Worm (Caenorhabditis elegans): ENCODE measurements around the gene ani-3.

The ani-3 gene

ce11 chrV:19722881-19723280 is 25.3 kb downstream of the ani-3 start (continued):
- no peak for TF ChIP-seq ceh-9 (tag; optimal IDR thresholded peaks at IDR 0.05)
- peak; percentile 47 for TF ChIP-seq Y22D7AL.16 (tag; optimal IDR thresholded peaks at IDR 0.05)
- peak; percentile 24 for TF ChIP-seq C08G9.2 (tag; optimal IDR thresholded peaks at IDR 0.05)
- TF ChIP-seq dve-1 (tag; optimal IDR thresholded peaks at IDR 0.05), result no peak
- peak; percentile 83 for TF ChIP-seq ceh-19 (GFP tag; optimal IDR thresholded peaks at IDR 0.05)
- no peak for TF ChIP-seq fkh-10 (GFP tag; optimal IDR thresholded peaks at IDR 0.05)
- no peak for TF ChIP-seq ceh-18 (tag; optimal IDR thresholded peaks at IDR 0.05)
- peak; percentile 21 for TF ChIP-seq unc-86 (tag; optimal IDR thresholded peaks at IDR 0.05)
- no peak for TF ChIP-seq K02D7.2 (tag; optimal IDR thresholded peaks at IDR 0.05)
- TF ChIP-seq mec-3 (tag; optimal IDR thresholded peaks at IDR 0.05; ENCODE audit: borderline replicate concordance), result no peak
- peak; percentile 63 for TF ChIP-seq hlh-6 (tag; optimal IDR thresholded peaks at IDR 0.05)
- TF ChIP-seq ttx-3 (tag; optimal IDR thresholded peaks at IDR 0.05), result peak; percentile 45
- TF ChIP-seq unc-3 (GFP tag; conservative IDR thresholded peaks at IDR 0.05), result peak; percentile 52; the same call in 1 of the 2 replicates
- TF ChIP-seq unc-3 (tag; optimal IDR thresholded peaks at IDR 0.05), result peak; percentile 78
- TF ChIP-seq nhr-11 (tag; optimal IDR thresholded peaks at IDR 0.05), result no peak
- no peak for TF ChIP-seq ets-4 (tag; optimal IDR thresholded peaks at IDR 0.05)
- peak; percentile 72 for TF ChIP-seq ceh-6 (GFP tag; optimal IDR thresholded peaks at IDR 0.05)
- peak; percentile 19 for TF ChIP-seq unc-42 (tag; optimal IDR thresholded peaks at IDR 0.05)
- TF ChIP-seq elt-2 (tag; optimal IDR thresholded peaks at IDR 0.05), result peak; percentile 54
- TF ChIP-seq che-1 (tag; optimal IDR thresholded peaks at IDR 0.05), result peak; percentile 52
- peak; percentile 45 for TF ChIP-seq ref-2 (tag; optimal IDR thresholded peaks at IDR 0.05)
- no peak for TF ChIP-seq hlh-13 (GFP tag; optimal IDR thresholded peaks at IDR 0.05)
- no peak for TF ChIP-seq ceh-30 (tag; optimal IDR thresholded peaks at IDR 0.05)
- TF ChIP-seq pha-4 (tag; optimal IDR thresholded peaks at IDR 0.05), result no peak
- TF ChIP-seq dmd-4 (tag; optimal IDR thresholded peaks at IDR 0.05; ENCODE audit: borderline replicate concordance), result peak; percentile 5
- TF ChIP-seq unc-55 (GFP tag; optimal IDR thresholded peaks at IDR 0.05), result no peak
- no peak for TF ChIP-seq pqm-1 (tag; optimal IDR thresholded peaks at IDR 0.05)
- TF ChIP-seq tbx-7 (tag; optimal IDR thresholded peaks at IDR 0.05), result no peak
- no peak for TF ChIP-seq elt-4 (tag; optimal IDR thresholded peaks at IDR 0.05)
- peak; percentile 76; the same call in 1 of the 2 replicates for TF ChIP-seq ceh-45 (GFP tag; IDR thresholded peaks at IDR 0.05)
- TF ChIP-seq pros-1 (tag; optimal IDR thresholded peaks at IDR 0.05), result no peak

ce11 chrV:19724589-19724988 is 27.1 kb downstream of the ani-3 start:
- TF ChIP-seq ama-1 (optimal IDR thresholded peaks at IDR 0.05) (no peak), K02D7.2 (tag; optimal IDR thresholded peaks at IDR 0.05) (no peak), ahr-1 (tag; optimal IDR thresholded peaks at IDR 0.05) (no peak), sox-4 (tag; optimal IDR thresholded peaks at IDR 0.05) (no peak), pha-4 (tag; optimal IDR thresholded peaks at IDR 0.05) (no peak), ceh-45 (GFP tag; IDR thresholded peaks at IDR 0.05) (no peak), T23F11.4 (GFP tag; optimal IDR thresholded peaks at IDR 0.05) (no peak), ceh-18 (tag; optimal IDR thresholded peaks at IDR 0.05) (no peak), ceh-6 (GFP tag; optimal IDR thresholded peaks at IDR 0.05) (no peak), nfya-1 (tag; optimal IDR thresholded peaks at IDR 0.05) (no peak), pqm-1 (tag; optimal IDR thresholded peaks at IDR 0.05) (no peak), ceh-9 (tag; optimal IDR thresholded peaks at IDR 0.05) (no peak), dmd-4 (tag; optimal IDR thresholded peaks at IDR 0.05; ENCODE audit: borderline replicate concordance) (no peak), K09A11.1 (tag; optimal IDR thresholded peaks at IDR 0.05; ENCODE audit: insufficient read depth) (no peak), ceh-34 (tag; optimal IDR thresholded peaks at IDR 0.05) (no peak), Y22D7AL.16 (tag; optimal IDR thresholded peaks at IDR 0.05) (no peak), ceh-24 (tag; optimal IDR thresholded peaks at IDR 0.05) (no peak), ref-2 (tag; optimal IDR thresholded peaks at IDR 0.05) (no peak), elt-4 (tag; optimal IDR thresholded peaks at IDR 0.05) (no peak)

ce11 chrV:19727990-19728389 is 30.5 kb downstream of the ani-3 start:
- no peak for TF ChIP-seq ztf-16 (tag; optimal IDR thresholded peaks at IDR 0.05)
- no peak for TF ChIP-seq T23F11.4 (GFP tag; optimal IDR thresholded peaks at IDR 0.05)
- TF ChIP-seq hlh-30 (tag; optimal IDR thresholded peaks at IDR 0.05; ENCODE audit: insufficient read depth), result no peak
- no peak for TF ChIP-seq ceh-48 (tag; optimal IDR thresholded peaks at IDR 0.05)
- no peak for TF ChIP-seq F13H6.1 (tag; optimal IDR thresholded peaks at IDR 0.05)
- TF ChIP-seq unc-42 (tag; optimal IDR thresholded peaks at IDR 0.05), result no peak
- TF ChIP-seq ceh-14 (tag; optimal IDR thresholded peaks at IDR 0.05), result no peak
- no peak for TF ChIP-seq ceh-24 (tag; optimal IDR thresholded peaks at IDR 0.05)
- no peak for TF ChIP-seq hlh-15 (tag; optimal IDR thresholded peaks at IDR 0.05)

Data from whole organism, late embryonic.